Worm (Caenorhabditis elegans) whole organism, L3 larva: ENCODE data around the gene nlp-24.

Experiments
- ama-1 ChIP-seq: fragments of 150-350 bp; optimal IDR thresholded peaks from 2 replicates; lab custom pipeline; 2018
- egl-27 ChIP-seq: sonication (generic microtip); optimal IDR thresholded peaks from 4 replicates; lab custom pipeline; 2017; ENCODE audit warnings: missing biosample characterization, missing genetic modification reagents, missing genetic modification characterization
- fkh-10 ChIP-seq: sonication (generic microtip); optimal IDR thresholded peaks from 2 replicates; lab custom pipeline; 2017; ENCODE audit warnings: missing biosample characterization, missing genetic modification reagents, missing genetic modification characterization
- lin-39 ChIP-seq: fragments of 150-350 bp; optimal IDR thresholded peaks from 2 replicates; lab custom pipeline; 2018; ENCODE audit warnings: missing biosample characterization, missing genetic modification reagents, missing genetic modification characterization
- mdl-1 ChIP-seq: fragments of 150-350 bp; optimal IDR thresholded peaks from 2 replicates; lab custom pipeline; 2014; ENCODE audit warnings: missing biosample characterization, missing genetic modification characterization
- nhr-11 ChIP-seq: fragments of 150-350 bp; optimal IDR thresholded peaks from 2 replicates; lab custom pipeline; 2014; ENCODE audit warnings: missing biosample characterization, missing genetic modification characterization
- pha-4 ChIP-seq: fragments of 150-350 bp; optimal IDR thresholded peaks from 2 replicates; lab custom pipeline; 2014; ENCODE audit warnings: missing biosample characterization, missing genetic modification reagents, missing genetic modification characterization
- unc-62 ChIP-seq: fragments of 150-350 bp; sonication (generic microtip); optimal IDR thresholded peaks from 4 replicates; lab custom pipeline; 2014; ENCODE audit warnings: missing biosample characterization, missing genetic modification reagents, missing genetic modification characterization

DNA sequence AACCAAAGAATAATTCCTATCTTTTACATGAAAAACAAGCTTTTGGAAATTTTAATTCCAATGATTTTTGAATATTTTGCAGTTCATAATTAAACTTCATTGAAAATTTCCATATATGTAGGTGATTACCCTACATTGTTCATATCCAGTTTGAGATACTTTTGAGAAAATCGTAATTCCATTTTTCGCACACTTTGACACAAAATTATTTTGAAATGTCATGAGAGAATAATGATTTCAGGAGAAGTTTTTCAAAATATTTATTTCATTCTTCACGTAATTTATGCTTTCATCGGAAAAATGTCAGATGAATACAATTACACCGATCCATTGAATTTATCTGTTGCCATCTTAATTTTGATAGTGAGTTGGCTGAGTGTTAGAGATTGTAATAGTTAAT is 33.0 kb upstream of the nlp-24 start, which contains the start of gene srx-88:
- no peak for TF ChIP-seq mdl-1
- TF ChIP-seq ama-1 (lab: Kevin White, UChicago): no peak
- no peak for TF ChIP-seq unc-62 (GFP tag; lab: Kevin White, UChicago)
- no peak for TF ChIP-seq lin-39 (tag; lab: Kevin White, UChicago)
- TF ChIP-seq nhr-11 (tag; lab: Kevin White, UChicago): no peak
- TF ChIP-seq egl-27 (tag; lab: Kevin White, UChicago): no peak
- TF ChIP-seq fkh-10 (GFP tag; lab: Kevin White, UChicago): no peak
- no peak for TF ChIP-seq pha-4 (tag; lab: Kevin White, UChicago)
